Worm (Caenorhabditis elegans): Measurements from ENCODE around the gene Y54G2A.44.

Y54G2A.44 gene

DNA sequence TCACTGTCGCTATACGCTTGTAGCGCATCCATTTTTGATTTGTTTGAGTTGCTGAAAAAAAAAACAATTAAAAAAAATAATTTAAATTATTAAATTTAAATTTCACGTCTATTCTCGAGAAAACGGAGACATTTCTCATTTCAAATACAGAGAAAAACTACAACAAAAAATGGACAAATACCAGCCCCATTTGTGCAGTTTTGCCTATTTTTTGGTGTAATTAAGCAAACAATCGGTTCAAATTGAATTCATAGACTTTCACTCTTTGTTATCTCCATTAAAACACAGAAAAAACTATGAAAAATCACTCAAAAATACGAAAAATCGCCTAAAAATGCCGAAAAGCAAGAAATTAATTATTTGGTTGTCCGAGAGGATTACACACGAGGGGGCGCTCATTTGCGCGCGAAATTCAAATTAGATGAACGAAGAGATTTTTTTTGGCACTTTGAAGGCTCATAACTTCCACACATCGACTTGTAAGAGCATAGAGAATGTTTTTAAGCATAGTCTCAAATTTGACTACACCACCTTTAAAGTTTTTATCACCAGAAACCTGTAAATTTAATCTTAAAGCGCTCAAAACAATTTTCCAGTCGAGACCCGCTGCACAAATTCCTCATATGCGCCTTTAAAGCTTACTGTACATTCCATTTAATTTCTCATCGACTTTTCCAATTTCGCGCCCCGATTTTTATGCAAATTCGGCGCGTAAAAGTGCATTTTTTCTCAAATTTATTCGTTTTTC lies 18.7 kb upstream of the Y54G2A.44 start, which contains the start of gene Y54G2A.12 (continued):
- no peak for TF ChIP-seq rpc-1 (optimal IDR thresholded peaks at IDR 0.05)
- TF ChIP-seq rpc-1 (tag; optimal IDR thresholded peaks at IDR 0.05): no peak
- no peak for TF ChIP-seq dpff-1 (tag; optimal IDR thresholded peaks at IDR 0.05)
- no peak for TF ChIP-seq pha-4 (tag; optimal IDR thresholded peaks at IDR 0.05)
- TF ChIP-seq sptf-2 (GFP tag; optimal IDR thresholded peaks at IDR 0.05): no peak
- no peak for TF ChIP-seq C06A6.2 (GFP tag; conservative IDR thresholded peaks at IDR 0.05)
- no peak for TF ChIP-seq aptf-2 (GFP tag; conservative IDR thresholded peaks at IDR 0.05)
- no peak for TF ChIP-seq let-526 (GFP tag; IDR thresholded peaks at IDR 0.05)
- TF ChIP-seq ceh-40 (GFP tag; IDR thresholded peaks at IDR 0.05): no peak
- peak; percentile 89 for TF ChIP-seq lin-54 (GFP tag; optimal IDR thresholded peaks at IDR 0.05)
- TF ChIP-seq ztf-25 (GFP tag; IDR thresholded peaks at IDR 0.05): no peak
- TF ChIP-seq gei-17 (GFP tag; optimal IDR thresholded peaks at IDR 0.05): no peak
- no peak for TF ChIP-seq lin-40 (tag; optimal IDR thresholded peaks at IDR 0.05)
- TF ChIP-seq hsf-1 (GFP tag; IDR thresholded peaks at IDR 0.05): peak; percentile 76
- TF ChIP-seq athp-1 (tag; optimal IDR thresholded peaks at IDR 0.05): no peak
- TF ChIP-seq D2030.7 (GFP tag; IDR thresholded peaks at IDR 0.05): peak; percentile 89
- no peak for TF ChIP-seq nhr-120 (GFP tag; IDR thresholded peaks at IDR 0.05)
- TF ChIP-seq efl-1 (GFP tag; optimal IDR thresholded peaks at IDR 0.05): peak; percentile 94
- no peak for TF ChIP-seq rec-8 (tag; optimal IDR thresholded peaks at IDR 0.05)
- TF ChIP-seq C17E4.6 (GFP tag; IDR thresholded peaks at IDR 0.05): no peak
- TF ChIP-seq ets-4 (GFP tag; optimal IDR thresholded peaks at IDR 0.05): no peak
- TF ChIP-seq madf-6 (GFP tag; IDR thresholded peaks at IDR 0.05): peak; percentile 96
- TF ChIP-seq lsl-1 (GFP tag; optimal IDR thresholded peaks at IDR 0.05): peak; percentile 92
- TF ChIP-seq B0019.2 (GFP tag; conservative IDR thresholded peaks at IDR 0.05): no peak
- TF ChIP-seq Y56A3A.18 (GFP tag; IDR thresholded peaks at IDR 0.05): no peak
- no peak for TF ChIP-seq nfya-2 (GFP tag; IDR thresholded peaks at IDR 0.05)
- TF ChIP-seq ekl-4 (GFP tag; IDR thresholded peaks at IDR 0.05): peak; percentile 70; the same call in 1 of the 2 replicates
- no peak for TF ChIP-seq B0035.1 (tag; optimal IDR thresholded peaks at IDR 0.05)
- no peak for TF ChIP-seq ZK185.1 (tag; optimal IDR thresholded peaks at IDR 0.05; ENCODE audit: poor library complexity, severe bottlenecking)
- no peak for TF ChIP-seq repo-1 (tag; optimal IDR thresholded peaks at IDR 0.05)
- no peak for TF ChIP-seq F55B11.4 (tag; optimal IDR thresholded peaks at IDR 0.05; ENCODE audit: borderline replicate concordance, insufficient read depth)
- no peak for TF ChIP-seq Y53F4B.3 (GFP tag; IDR thresholded peaks at IDR 0.05)
- TF ChIP-seq Y53G8AR.9 (GFP tag; conservative IDR thresholded peaks at IDR 0.05): no peak
- TF ChIP-seq attf-6 (GFP tag; IDR thresholded peaks at IDR 0.05): no peak
- no peak for TF ChIP-seq ama-1 (optimal IDR thresholded peaks at IDR 0.05)
- TF ChIP-seq ama-1 (GFP tag; optimal IDR thresholded peaks at IDR 0.05): no peak
- no peak for TF ChIP-seq akir-1 (GFP tag; optimal IDR thresholded peaks at IDR 0.05)
- TF ChIP-seq ztf-22 (GFP tag; optimal IDR thresholded peaks at IDR 0.05): no peak
- TF ChIP-seq nhr-179 (tag; optimal IDR thresholded peaks at IDR 0.05): no peak
- no peak for TF ChIP-seq F22D6.2 (tag; optimal IDR thresholded peaks at IDR 0.05)
- TF ChIP-seq F10E7.11 (tag; optimal IDR thresholded peaks at IDR 0.05): no peak
- peak; percentile 12 for TF ChIP-seq unc-130 (GFP tag; optimal IDR thresholded peaks at IDR 0.05)
- TF ChIP-seq tlf-1 (GFP tag; optimal IDR thresholded peaks at IDR 0.05): peak; percentile 53
- peak; percentile 19 for TF ChIP-seq hrde-1 (tag; optimal IDR thresholded peaks at IDR 0.05; ENCODE audit: borderline replicate concordance)
- TF ChIP-seq zfh-2 (GFP tag; conservative IDR thresholded peaks at IDR 0.05): no peak
- no peak for TF ChIP-seq aptf-3 (GFP tag; IDR thresholded peaks at IDR 0.05)
- peak; percentile 76 for TF ChIP-seq B0336.3 (GFP tag; IDR thresholded peaks at IDR 0.05)
- no peak for TF ChIP-seq lag-1 (GFP tag; IDR thresholded peaks at IDR 0.05)
- no peak for TF ChIP-seq attf-5 (GFP tag; optimal IDR thresholded peaks at IDR 0.05)

All from whole organism, young adult.